Fruit fly (Drosophila melanogaster): ENCODE measurements around the gene CG12003.

Gene CG12003

DNA sequence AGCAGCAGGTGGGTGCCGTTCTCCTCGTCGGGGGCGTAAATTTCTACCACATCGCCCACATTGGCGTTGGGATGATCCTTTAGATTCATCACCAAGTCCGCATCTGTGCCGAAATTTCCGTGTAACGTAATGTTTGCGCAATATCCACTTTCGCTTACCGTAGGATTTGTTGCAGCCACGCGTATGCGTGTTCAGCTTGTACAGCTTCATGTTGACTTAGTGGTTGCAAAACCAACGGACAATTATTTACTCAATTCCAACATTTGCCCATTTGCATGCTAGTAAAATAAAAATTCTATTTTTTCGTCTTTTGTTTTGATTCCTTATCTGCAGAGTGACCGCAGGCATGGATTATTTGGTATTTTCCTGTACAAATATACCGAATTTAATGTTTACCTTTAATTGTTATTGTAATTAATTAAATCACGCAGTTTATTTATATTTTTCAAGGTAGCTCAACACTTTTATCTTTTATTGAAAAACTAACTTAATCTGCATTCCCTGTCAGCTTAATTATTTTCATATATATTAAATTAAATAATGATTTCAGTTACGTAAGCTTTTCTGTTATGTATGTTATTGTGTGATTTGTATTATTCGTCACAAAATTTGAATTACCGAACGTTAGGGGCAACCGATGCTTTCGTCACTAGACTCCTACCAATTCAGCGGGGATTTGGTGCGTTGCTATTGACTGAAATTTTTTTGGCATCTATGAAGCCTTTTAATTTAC, 31.3 kb upstream of the CG12003 start, which contains the start of gene Iml1 (continued):
- TF ChIP-seq Rfx (GFP tag; IDR thresholded peaks at IDR 0.05) (peak; percentile 80), sd (tag; optimal IDR thresholded peaks at IDR 0.05) (no peak), CG6765 (GFP tag; optimal IDR thresholded peaks at IDR 0.05) (no peak), ATbp (GFP tag; optimal IDR thresholded peaks at IDR 0.05) (no peak), Antp (GFP tag; optimal IDR thresholded peaks at IDR 0.05) (peak; percentile 40), pros (GFP tag; optimal IDR thresholded peaks at IDR 0.05) (no peak), CG12769 (tag; optimal IDR thresholded peaks at IDR 0.05) (no peak), Myb (GFP tag; optimal IDR thresholded peaks at IDR 0.05) (peak; percentile 52), CG3995 (GFP tag; optimal IDR thresholded peaks at IDR 0.05) (peak; percentile 71), Sin3A (optimal IDR thresholded peaks at IDR 0.05) (no peak), gsb (GFP tag; IDR thresholded peaks at IDR 0.05) (no peak), HLHmδ (GFP tag; optimal IDR thresholded peaks at IDR 0.05) (no peak), CG13775 (GFP tag; optimal IDR thresholded peaks at IDR 0.05) (peak; percentile 20), CG8388 (GFP tag; optimal IDR thresholded peaks at IDR 0.05) (peak; percentile 32)

- peak; percentile 52 for TF ChIP-seq CG2202 (tag; optimal IDR thresholded peaks at IDR 0.05)
- TF ChIP-seq usp (GFP tag; optimal IDR thresholded peaks at IDR 0.05), result no peak
- TF ChIP-seq CG7372 (GFP tag; IDR thresholded peaks at IDR 0.05), result peak; percentile 60; the same call in 1 of the 2 replicates
- no peak for TF ChIP-seq CG15479 (GFP tag; optimal IDR thresholded peaks at IDR 0.05)
- TF ChIP-seq CG7786 (GFP tag; optimal IDR thresholded peaks at IDR 0.05), result peak; percentile 57
- TF ChIP-seq sens (GFP tag), result peak; percentile 97
- TF ChIP-seq nmo (GFP tag; optimal IDR thresholded peaks at IDR 0.05), result peak; percentile 80
- no peak for TF ChIP-seq CG15011 (GFP tag; optimal IDR thresholded peaks at IDR 0.05)
- TF ChIP-seq gce (GFP tag; IDR thresholded peaks at IDR 0.05), result no peak
- TF ChIP-seq trh (GFP tag; optimal IDR thresholded peaks at IDR 0.05), result peak; percentile 4
- TF ChIP-seq lbe (GFP tag; optimal IDR thresholded peaks at IDR 0.05), result peak; percentile 59
- peak; percentile 93 for TF ChIP-seq MESR4 (GFP tag; optimal IDR thresholded peaks at IDR 0.05)
- peak; percentile 48 for TF ChIP-seq CG3838 (GFP tag; optimal IDR thresholded peaks at IDR 0.05)
- no peak for TF ChIP-seq CG8281 (tag; optimal IDR thresholded peaks at IDR 0.05)
- TF ChIP-seq tup (GFP tag; optimal IDR thresholded peaks at IDR 0.05), result no peak
- peak; percentile 78 for TF ChIP-seq gem (tag; optimal IDR thresholded peaks at IDR 0.05)
- TF ChIP-seq CG9215 (GFP tag; IDR thresholded peaks at IDR 0.05), result peak; percentile 42; the same call in 1 of the 2 replicates
- peak; percentile 12 for TF ChIP-seq CG10431 (GFP tag; optimal IDR thresholded peaks at IDR 0.05)
- TF ChIP-seq CG11723 (GFP tag; optimal IDR thresholded peaks at IDR 0.05), result no peak
- TF ChIP-seq al (GFP tag; IDR thresholded peaks at IDR 0.05), result peak; percentile 42; the same call in 1 of the 2 replicates
- peak; percentile 66 for TF ChIP-seq Dip3 (GFP tag; optimal IDR thresholded peaks at IDR 0.05)
- TF ChIP-seq grau (tag; optimal IDR thresholded peaks at IDR 0.05), result peak; percentile 67
- TF ChIP-seq dmrt11E (tag; optimal IDR thresholded peaks at IDR 0.05), result peak; percentile 64
- peak; percentile 67 for TF ChIP-seq Dad (GFP tag; optimal IDR thresholded peaks at IDR 0.05)
- TF ChIP-seq H15 (GFP tag; IDR thresholded peaks at IDR 0.05), result no peak
- TF ChIP-seq cwo (GFP tag; optimal IDR thresholded peaks at IDR 0.05), result peak; percentile 69
- peak; percentile 52 for TF ChIP-seq CG7271 (tag; optimal IDR thresholded peaks at IDR 0.05)
- TF ChIP-seq CrebB (tag; optimal IDR thresholded peaks at IDR 0.05), result peak; percentile 62
- TF ChIP-seq CG5953 (GFP tag; IDR thresholded peaks at IDR 0.05), result peak; percentile 74; the same call in 1 of the 2 replicates
- peak; percentile 56 for TF ChIP-seq Bteb2 (GFP tag; optimal IDR thresholded peaks at IDR 0.05)
- TF ChIP-seq B-H2 (GFP tag; optimal IDR thresholded peaks at IDR 0.05), result peak; percentile 59
- TF ChIP-seq slp2 (GFP tag; optimal IDR thresholded peaks at IDR 0.05), result peak; percentile 37
- no peak; the same call in 1 of the 2 replicates for TF ChIP-seq crol (GFP tag; IDR thresholded peaks at IDR 0.05)
- TF ChIP-seq CG12769 (tag; optimal IDR thresholded peaks at IDR 0.05), result no peak
Observed at dm6 chr3L:1536487-1537337, 28.5 kb upstream of the CG12003 start, which contains the start of the genes CG12091 and pns. Gene CG12091 (minus strand): TSS chr3L:1536835. Gene pns (plus strand): TSS chr3L:1537137.

All from whole organism, embryonic.